Worm (Caenorhabditis elegans): ENCODE data around the gene sax-2.

ce11 chrIII:5147445-5147844 lies 37.9 kb downstream of the sax-2 start:
- TF ChIP-seq lir-3 (tag; optimal IDR thresholded peaks at IDR 0.05; ENCODE audit: poor library complexity): no peak
- no peak for TF ChIP-seq C04F5.9 (tag; optimal IDR thresholded peaks at IDR 0.05)

Data from whole organism, L1 larva.